Fruit fly (Drosophila melanogaster): ENCODE results near the gene jigr1.

The jigr1 gene

DNA sequence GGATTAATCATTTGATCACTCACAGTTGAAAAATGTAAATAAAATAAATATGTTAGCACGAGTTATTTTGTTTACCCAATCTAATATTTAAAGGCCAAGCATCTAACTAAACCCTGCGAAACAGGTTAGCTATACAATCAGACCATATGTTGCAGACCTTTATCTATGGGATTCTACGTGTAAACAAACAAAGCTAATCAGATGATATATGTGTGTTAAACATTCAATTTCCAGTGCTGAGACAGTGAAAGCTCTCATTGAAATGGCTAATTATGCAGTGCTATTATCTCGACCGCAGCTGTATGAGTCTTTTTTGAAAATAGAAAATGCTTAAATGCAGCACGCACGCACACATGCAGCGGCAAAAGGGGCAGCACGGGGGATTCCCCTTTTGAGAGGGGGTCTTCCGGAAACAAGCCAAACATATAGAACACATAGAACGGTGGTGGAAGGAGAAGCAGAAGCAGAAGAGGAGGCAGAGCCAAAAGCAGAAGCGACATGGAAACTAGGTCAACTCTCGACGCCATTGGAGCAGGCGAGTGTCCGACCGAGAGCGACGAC lies 22.3 kb downstream of the jigr1 start (continued):
- TF ChIP-seq dmrt99B (tag; optimal IDR thresholded peaks at IDR 0.05) (peak; percentile 7), row (GFP tag; IDR thresholded peaks at IDR 0.05) (no peak), CG1603 (tag; optimal IDR thresholded peaks at IDR 0.05) (peak; percentile 21), CG10979 (tag; optimal IDR thresholded peaks at IDR 0.05) (peak; percentile 6), ci (GFP tag; IDR thresholded peaks at IDR 0.05) (peak; percentile 50; the same call in 1 of the 3 replicates), Asciz (GFP tag; optimal IDR thresholded peaks at IDR 0.05) (peak; percentile 19)

DNA sequence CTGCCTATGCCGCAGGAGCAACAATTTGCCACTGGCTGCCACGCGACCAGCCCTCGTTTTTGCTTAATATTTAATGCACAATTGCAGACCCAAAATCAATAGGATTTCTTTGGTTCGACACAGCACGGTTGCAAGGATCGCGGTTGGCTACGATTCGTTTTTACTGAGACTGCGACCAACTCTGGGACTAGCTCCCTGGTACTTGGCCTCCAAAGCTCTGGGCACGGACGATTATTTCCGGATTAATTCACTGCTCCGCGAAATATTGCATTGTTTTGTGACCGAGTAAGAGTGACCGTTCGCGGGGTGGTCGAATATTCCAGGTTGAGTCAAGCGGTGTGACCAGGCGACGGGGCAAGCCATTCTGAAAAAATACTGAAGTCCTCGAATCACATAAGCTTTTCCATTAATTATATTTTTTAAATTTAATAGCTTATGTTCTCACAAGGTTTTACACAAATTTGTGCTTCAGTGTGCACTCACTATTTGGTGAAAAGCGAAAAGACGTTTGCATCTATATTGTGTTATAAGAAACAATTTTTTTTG lies 23.4 kb downstream of the jigr1 start, which contains the start of gene Tnks:
Tnks (minus strand) TSS at position 302 of the 546 bp plus-strand sequence.
- TF ChIP-seq Dp (GFP tag; optimal IDR thresholded peaks at IDR 0.05) (peak; percentile 16), CG7745 (tag; optimal IDR thresholded peaks at IDR 0.05) (peak; percentile 84), CG9797 (GFP tag; optimal IDR thresholded peaks at IDR 0.05) (peak; percentile 74), org-1 (GFP tag; optimal IDR thresholded peaks at IDR 0.05) (no peak), cwo (GFP tag; optimal IDR thresholded peaks at IDR 0.05) (no peak), Dref (GFP tag; IDR thresholded peaks at IDR 0.05) (peak; percentile 27), pzg (GFP tag; optimal IDR thresholded peaks at IDR 0.05) (peak; percentile 55), CG3407 (GFP tag; optimal IDR thresholded peaks at IDR 0.05) (no peak), CG33213 (GFP tag; optimal IDR thresholded peaks at IDR 0.05) (no peak), repo (GFP tag; optimal IDR thresholded peaks at IDR 0.05) (no peak), vvl (GFP tag; IDR thresholded peaks at IDR 0.05) (peak; percentile 33), HHEX (GFP tag; optimal IDR thresholded peaks at IDR 0.05) (no peak), emc (GFP tag; optimal IDR thresholded peaks at IDR 0.05) (no peak), HmgD (GFP tag; optimal IDR thresholded peaks at IDR 0.05) (no peak), GATAe (GFP tag; conservative IDR thresholded peaks at IDR 0.05) (no peak), bbx (GFP tag; IDR thresholded peaks at IDR 0.05; ENCODE audit: partially characterized antibody) (peak; percentile 26; the same call in 1 of the 2 replicates), gfzf (GFP tag; optimal IDR thresholded peaks at IDR 0.05) (peak; percentile 83), NC2β (GFP tag; optimal IDR thresholded peaks at IDR 0.05) (no peak), Eip74EF (GFP tag; optimal IDR thresholded peaks at IDR 0.05) (peak in 1 of 2 experiments; percentile 29), amos (GFP tag; IDR thresholded peaks at IDR 0.05; ENCODE audit: partially characterized antibody) (peak; percentile 8; the same call in 1 of the 2 replicates), CG6254 (GFP tag; optimal IDR thresholded peaks at IDR 0.05) (no peak), CG15514 (GFP tag; optimal IDR thresholded peaks at IDR 0.05) (no peak), MESR4 (GFP tag; optimal IDR thresholded peaks at IDR 0.05) (peak; percentile 82), CG1024 (GFP tag; IDR thresholded peaks at IDR 0.05) (0 out of 2 replicates have a peak, but pooled peaks have one; percentile 19), tin (GFP tag; optimal IDR thresholded peaks at IDR 0.05) (peak; percentile 11), CG31441 (GFP tag; IDR thresholded peaks at IDR 0.05) (peak; percentile 30; the same call in 1 of the 2 replicates), CG1602 (GFP tag; optimal IDR thresholded peaks at IDR 0.05) (no peak), lov (optimal IDR thresholded peaks at IDR 0.05) (no peak), lov (GFP tag; IDR thresholded peaks at IDR 0.05) (no peak), zen2 (GFP tag; IDR thresholded peaks at IDR 0.05; ENCODE audit: partially characterized antibody) (no peak), CG7839 (tag; optimal IDR thresholded peaks at IDR 0.05) (no peak), Hr3 (GFP tag; optimal IDR thresholded peaks at IDR 0.05) (peak; percentile 0), cg (GFP tag; optimal IDR thresholded peaks at IDR 0.05) (no peak), Med (GFP tag) (peak; percentile 6), CG42726 (GFP tag; IDR thresholded peaks at IDR 0.05; ENCODE audit: partially characterized antibody) (0 out of 2 replicates have a peak, but pooled peaks have one; percentile 47), CG12104 (GFP tag; optimal IDR thresholded peaks at IDR 0.05) (no peak), YL-1 (GFP tag; optimal IDR thresholded peaks at IDR 0.05) (peak; percentile 2), Lhr (GFP tag; optimal IDR thresholded peaks at IDR 0.05) (peak; percentile 54), Lim3 (GFP tag; IDR thresholded peaks at IDR 0.05) (no peak), CG4617 (GFP tag; optimal IDR thresholded peaks at IDR 0.05; ENCODE audit: borderline replicate concordance) (peak; percentile 63)
